Worm (Caenorhabditis elegans) whole organism, young adult: ENCODE results near the gene sek-3.
A peak's percentile ranks its signal among the peaks of the same experiment; 100 is the strongest.

Source experiments
- B0261.1 ChIP-seq: sonication (generic microtip); optimal IDR thresholded peaks from 2 replicates; lab custom pipeline; 2016; ENCODE audit warnings: mild to moderate bottlenecking, missing genetic modification characterization, moderate library complexity, missing compliant biosample characterization
- D2030.7 ChIP-seq: fragments of 200-800 bp; sonication (Bioruptor generic); IDR thresholded peaks from 2 replicates; pipeline ENCODE4 v1.3.6; 2022; ENCODE audit warnings: missing genetic modification reagents, missing genetic modification characterization, missing compliant biosample characterization
- F22D6.2 ChIP-seq: sonication (generic microtip); optimal IDR thresholded peaks from 2 replicates; lab custom pipeline; 2016; ENCODE audit warnings: mild to moderate bottlenecking, missing genetic modification characterization, missing compliant biosample characterization
- F57A8.1 ChIP-seq: fragments of 200-800 bp; sonication (Bioruptor generic); optimal IDR thresholded peaks from 2 replicates; lab custom pipeline; 2018; ENCODE audit warnings: mild to moderate bottlenecking, missing genetic modification characterization, moderate library complexity, missing compliant biosample characterization
- K11D2.4 ChIP-seq: fragments of 200-800 bp; sonication (Bioruptor generic); IDR thresholded peaks from 2 replicates; pipeline ENCODE4 v1.3.6; 2022; ENCODE audit warnings: missing genetic modification reagents, missing genetic modification characterization, missing compliant biosample characterization
- K12H6.12 ChIP-seq: fragments of 200-800 bp; sonication (Bioruptor generic); optimal IDR thresholded peaks from 2 replicates; lab custom pipeline; 2018; ENCODE audit warnings: mild to moderate bottlenecking, missing genetic modification characterization, missing compliant biosample characterization
- Y53F4B.3 ChIP-seq: fragments of 200-800 bp; sonication (Bioruptor generic); IDR thresholded peaks from 2 replicates; pipeline ENCODE4 v1.3.6; 2022; ENCODE audit warnings: missing genetic modification reagents, missing genetic modification characterization, missing compliant biosample characterization
- Y53G8AR.9 ChIP-seq: fragments of 200-800 bp; sonication (Bioruptor generic); conservative IDR thresholded peaks from 2 replicates; pipeline ENCODE4 v1.3.6; 2022; ENCODE audit warnings: missing genetic modification reagents, missing genetic modification characterization, missing compliant biosample characterization
- ZK185.1 ChIP-seq: sonication (generic microtip); optimal IDR thresholded peaks from 2 replicates; lab custom pipeline; 2016; ENCODE audit warnings: mild to moderate bottlenecking, missing genetic modification characterization, missing compliant biosample characterization; ENCODE audit not compliant: poor library complexity, severe bottlenecking
- ama-1 ChIP-seq, 3 experiments: fragments of 150-350 bp in 1 of 3; sonication (generic microtip) in 2 of 3; optimal IDR thresholded peaks; 2 replicates each; lab custom pipeline; 2014 to 2018; ENCODE audit warnings: missing biosample characterization in 2 of 3, missing genetic modification characterization in 2 of 3, missing genetic modification reagents in 2 of 3
- aptf-2 ChIP-seq: fragments of 200-800 bp; sonication (Bioruptor generic); conservative IDR thresholded peaks from 2 replicates; pipeline ENCODE4 v1.3.6; 2022; ENCODE audit warnings: missing genetic modification reagents, missing genetic modification characterization, missing compliant biosample characterization
- aptf-3 ChIP-seq: fragments of 200-800 bp; sonication (Bioruptor generic); IDR thresholded peaks from 2 replicates; pipeline ENCODE4 v1.3.6; 2022; ENCODE audit warnings: missing genetic modification characterization, missing compliant biosample characterization
- attf-5 ChIP-seq: fragments of 200-800 bp; sonication (Bioruptor generic); optimal IDR thresholded peaks from 2 replicates; lab custom pipeline; 2018; ENCODE audit warnings: mild to moderate bottlenecking, missing genetic modification characterization, missing compliant biosample characterization
- ceh-100 ChIP-seq: fragments of 200-800 bp; sonication (Bioruptor generic); IDR thresholded peaks from 2 replicates; pipeline ENCODE4 v1.3.6; 2022; ENCODE audit warnings: missing genetic modification reagents, missing genetic modification characterization, missing compliant biosample characterization
- ceh-58 ChIP-seq: fragments of 200-800 bp; sonication (Bioruptor generic); IDR thresholded peaks from 2 replicates; pipeline ENCODE4 v1.3.6; 2022; ENCODE audit warnings: missing genetic modification characterization, missing compliant biosample characterization
- die-1 ChIP-seq: sonication (generic microtip); optimal IDR thresholded peaks from 2 replicates; lab custom pipeline; 2016; ENCODE audit warnings: missing genotype, mild to moderate bottlenecking, missing genetic modification characterization, missing compliant biosample characterization
- egrh-3 ChIP-seq: fragments of 200-800 bp; sonication (Bioruptor generic); IDR thresholded peaks from 2 replicates; pipeline ENCODE4 v1.3.6; 2022; ENCODE audit warnings: missing genetic modification reagents, missing genetic modification characterization, missing compliant biosample characterization
- ekl-4 ChIP-seq: fragments of 200-800 bp; sonication (Bioruptor generic); IDR thresholded peaks from 2 replicates; pipeline ENCODE4 v1.3.6; 2022; ENCODE audit warnings: missing genetic modification reagents, missing genetic modification characterization, missing compliant biosample characterization
- fkh-3 ChIP-seq: sonication (generic microtip); optimal IDR thresholded peaks from 2 replicates; lab custom pipeline; 2016; ENCODE audit warnings: mild to moderate bottlenecking, missing genetic modification characterization, missing compliant biosample characterization
- gei-17 ChIP-seq: fragments of 200-800 bp; sonication (Bioruptor generic); optimal IDR thresholded peaks from 2 replicates; lab custom pipeline; 2018; ENCODE audit warnings: mild to moderate bottlenecking, missing genetic modification characterization, missing compliant biosample characterization
- hlh-26 ChIP-seq: fragments of 200-800 bp; sonication (Bioruptor generic); conservative IDR thresholded peaks from 2 replicates; pipeline ENCODE4 v1.3.6; 2022; ENCODE audit warnings: missing genetic modification reagents, missing genetic modification characterization, missing compliant biosample characterization
- lag-1 ChIP-seq: fragments of 200-800 bp; sonication (Bioruptor generic); IDR thresholded peaks from 2 replicates; pipeline ENCODE4 v1.3.6; 2022; ENCODE audit warnings: missing genetic modification reagents, missing genetic modification characterization, missing compliant biosample characterization
- let-607 ChIP-seq, 2 experiments: fragments of 200-800 bp in 1 of 2; sonication (Bioruptor generic) in 1 of 2; sonication (generic microtip) in 1 of 2; optimal IDR thresholded peaks; 2 replicates each; lab custom pipeline; 2016 to 2018; ENCODE audit warnings: mild to moderate bottlenecking in 2 of 2, missing compliant biosample characterization in 2 of 2, missing genetic modification characterization in 2 of 2, moderate library complexity in 2 of 2, missing genotype in 1 of 2
- lin-54 ChIP-seq: fragments of 200-800 bp; sonication (Bioruptor generic); optimal IDR thresholded peaks from 2 replicates; lab custom pipeline; 2018; ENCODE audit warnings: mild to moderate bottlenecking, missing genetic modification characterization, missing compliant biosample characterization
- lir-1 ChIP-seq: fragments of 200-800 bp; sonication (Bioruptor generic); conservative IDR thresholded peaks from 2 replicates; pipeline ENCODE4 v1.3.6; 2022; ENCODE audit warnings: missing genetic modification reagents, missing genetic modification characterization, missing compliant biosample characterization
- lsl-1 ChIP-seq: fragments of 200-800 bp; sonication (Bioruptor generic); optimal IDR thresholded peaks from 2 replicates; lab custom pipeline; 2018; ENCODE audit warnings: mild to moderate bottlenecking, missing genetic modification characterization, moderate library complexity, missing compliant biosample characterization
- madf-10 ChIP-seq: sonication (generic microtip); optimal IDR thresholded peaks from 2 replicates; lab custom pipeline; 2016; ENCODE audit warnings: mild to moderate bottlenecking, missing genetic modification characterization, missing compliant biosample characterization
- madf-3 ChIP-seq: fragments of 200-800 bp; sonication (Bioruptor generic); IDR thresholded peaks from 2 replicates; pipeline ENCODE4 v1.3.6; 2022; ENCODE audit warnings: missing genetic modification reagents, missing genetic modification characterization, missing compliant biosample characterization
- mel-28 ChIP-seq: sonication (generic microtip); optimal IDR thresholded peaks from 2 replicates; lab custom pipeline; 2016; ENCODE audit warnings: borderline replicate concordance, mild to moderate bottlenecking, missing genetic modification characterization, missing compliant biosample characterization
- nfyb-1 ChIP-seq: fragments of 200-800 bp; sonication (Bioruptor generic); IDR thresholded peaks from 2 replicates; pipeline ENCODE4 v1.3.6; 2022; ENCODE audit warnings: missing genetic modification reagents, missing genetic modification characterization, missing compliant biosample characterization
- nhr-80 ChIP-seq: sonication (generic microtip); optimal IDR thresholded peaks from 2 replicates; lab custom pipeline; 2016; ENCODE audit warnings: missing genetic modification characterization, missing compliant biosample characterization
- pbrm-1 ChIP-seq: fragments of 200-800 bp; sonication (Bioruptor generic); IDR thresholded peaks from 2 replicates; pipeline ENCODE4 v1.3.6; 2022; ENCODE audit warnings: missing genetic modification reagents, missing genetic modification characterization, missing compliant biosample characterization
- rcor-1 ChIP-seq: fragments of 200-800 bp; sonication (Bioruptor generic); IDR thresholded peaks from 2 replicates; pipeline ENCODE4 v1.3.6; 2022; ENCODE audit warnings: missing genetic modification reagents, missing genetic modification characterization, missing compliant biosample characterization
- rec-8 ChIP-seq, 2 experiments: sonication (generic microtip); optimal IDR thresholded peaks; 2 replicates each; lab custom pipeline; 2016; ENCODE audit warnings: mild to moderate bottlenecking in 2 of 2, missing genetic modification characterization in 2 of 2, missing genetic modification reagents in 2 of 2, missing genotype in 2 of 2, missing biosample characterization in 1 of 2, missing compliant biosample characterization in 1 of 2, moderate library complexity in 1 of 2
- sdz-38 ChIP-seq: sonication (generic microtip); optimal IDR thresholded peaks from 2 replicates; lab custom pipeline; 2016; ENCODE audit warnings: missing genotype, missing genetic modification characterization, missing compliant biosample characterization
- sea-2 ChIP-seq: fragments of 200-800 bp; sonication (Bioruptor generic); IDR thresholded peaks from 2 replicates; pipeline ENCODE4 v1.3.6; 2022; ENCODE audit warnings: missing genetic modification characterization, missing compliant biosample characterization
- snpc-1.1 ChIP-seq: sonication (generic microtip); optimal IDR thresholded peaks from 2 replicates; lab custom pipeline; 2017; ENCODE audit warnings: missing genetic modification characterization, mild to moderate bottlenecking, missing compliant biosample characterization, antibody characterized with exemption, moderate library complexity, missing genotype, missing genetic modification reagents; ENCODE audit not compliant: insufficient read depth
- snpc-1.3 ChIP-seq: sonication (generic microtip); optimal IDR thresholded peaks from 2 replicates; lab custom pipeline; 2017; ENCODE audit warnings: missing genetic modification characterization, mild to moderate bottlenecking, missing compliant biosample characterization, antibody characterized with exemption, moderate library complexity, missing genotype, missing genetic modification reagents; ENCODE audit not compliant: insufficient read depth
- snpc-4 ChIP-seq, 5 experiments: fragments of 150-350 bp in 1 of 5; sonication (generic microtip) in 4 of 5; optimal IDR thresholded peaks; 2 replicates each; lab custom pipeline; 2014 to 2018; ENCODE audit warnings: missing genetic modification characterization in 5 of 5, missing biosample characterization in 3 of 5, antibody characterized with exemption in 2 of 5, mild to moderate bottlenecking in 2 of 5, missing compliant biosample characterization in 2 of 5, missing genotype in 2 of 5, moderate library complexity in 2 of 5, missing genetic modification reagents in 1 of 5
- somi-1 ChIP-seq: fragments of 200-800 bp; sonication (Bioruptor generic); optimal IDR thresholded peaks from 2 replicates; lab custom pipeline; 2018; ENCODE audit warnings: mild to moderate bottlenecking, missing genetic modification characterization, missing compliant biosample characterization
- unc-62 ChIP-seq: fragments of 150-350 bp; optimal IDR thresholded peaks from 2 replicates; lab custom pipeline; 2014; ENCODE audit warnings: missing biosample characterization, missing genetic modification reagents, missing genetic modification characterization
- zim-3 ChIP-seq: sonication (generic microtip); optimal IDR thresholded peaks from 2 replicates; lab custom pipeline; 2017; ENCODE audit warnings: mild to moderate bottlenecking, missing genetic modification characterization, moderate library complexity, missing compliant biosample characterization
- ztf-18 ChIP-seq: sonication (generic microtip); optimal IDR thresholded peaks from 2 replicates; lab custom pipeline; 2016; ENCODE audit warnings: missing genotype, mild to moderate bottlenecking, missing genetic modification characterization, missing compliant biosample characterization
- ztf-22 ChIP-seq: fragments of 200-800 bp; sonication (Bioruptor generic); optimal IDR thresholded peaks from 2 replicates; lab custom pipeline; 2018; ENCODE audit warnings: mild to moderate bottlenecking, missing genetic modification characterization, moderate library complexity, missing compliant biosample characterization
- ztf-25 ChIP-seq: fragments of 200-800 bp; sonication (Bioruptor generic); IDR thresholded peaks from 2 replicates; pipeline ENCODE4 v1.3.6; 2022; ENCODE audit warnings: missing genetic modification reagents, missing genetic modification characterization, missing compliant biosample characterization
- ztf-28 ChIP-seq: fragments of 200-800 bp; sonication (Bioruptor generic); IDR thresholded peaks from 2 replicates; pipeline ENCODE4 v1.3.6; 2022; ENCODE audit warnings: missing genetic modification reagents, missing genetic modification characterization, missing compliant biosample characterization

Gene sek-3

DNA sequence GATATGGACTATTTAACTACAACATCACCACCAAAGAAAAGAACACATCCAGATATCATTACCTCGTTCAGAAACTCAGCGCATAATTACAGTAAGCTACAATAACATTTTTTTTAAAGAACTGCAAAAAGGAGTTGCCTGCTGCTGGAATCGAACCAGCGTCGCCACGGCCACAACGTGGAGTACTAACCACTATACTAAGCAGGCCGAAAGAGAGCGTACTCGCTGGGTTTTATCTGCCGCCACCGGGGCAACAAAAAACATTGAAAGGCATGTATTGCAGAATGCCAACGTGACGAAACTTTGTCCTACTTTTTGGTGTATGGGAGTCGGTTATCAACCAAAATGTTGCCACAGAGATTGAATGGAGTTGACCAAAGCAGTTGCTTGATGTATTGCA is 5.0 kb downstream of the sek-3 start:
- TF ChIP-seq F22D6.2 (tag; lab: Kevin White, UChicago) (no peak), snpc-4 (GFP tag; optimal IDR thresholded peaks at IDR 0.05; lab: Kevin White, UChicago) (peak; percentile 76), snpc-4 (tag; optimal IDR thresholded peaks at IDR 0.05; lab: Kevin White, UChicago) (peak in 1 of 4 experiments; percentile 71), die-1 (peak; percentile 84), Y53F4B.3 (GFP tag; lab: Robert Waterston, UW) (0 out of 2 replicates have a peak, but pooled peaks have one; percentile 39), nfyb-1 (peak; percentile 69), ztf-18 (tag; lab: Kevin White, UChicago) (peak; percentile 53), somi-1 (GFP tag; lab: Kevin White, UChicago) (peak; percentile 7), Y53G8AR.9 (GFP tag; lab: Robert Waterston, UW) (no peak; the same call in 1 of the 2 replicates), zim-3 (tag; lab: Kevin White, UChicago) (peak; percentile 57), ekl-4 (GFP tag; lab: Robert Waterston, UW) (peak; percentile 47; the same call in 1 of the 2 replicates), B0261.1 (peak; percentile 96), ztf-25 (GFP tag; lab: Robert Waterston, UW) (peak; percentile 82; the same call in 1 of the 2 replicates), ZK185.1 (tag; lab: Kevin White, UChicago) (peak; percentile 42), pbrm-1 (GFP tag; lab: Robert Waterston, UW) (peak; percentile 90), hlh-26 (GFP tag; lab: Robert Waterston, UW) (no peak), fkh-3 (tag; lab: Kevin White, UChicago) (peak; percentile 43), rcor-1 (GFP tag; lab: Robert Waterston, UW) (peak; percentile 44; the same call in 1 of the 2 replicates), ceh-58 (GFP tag; lab: Robert Waterston, UW) (no peak), aptf-2 (GFP tag; lab: Robert Waterston, UW) (peak; percentile 54; the same call in 1 of the 2 replicates), ztf-28 (GFP tag; lab: Robert Waterston, UW) (peak; percentile 91), egrh-3 (GFP tag; lab: Robert Waterston, UW) (peak; percentile 34; the same call in 1 of the 2 replicates), ceh-100 (GFP tag; lab: Robert Waterston, UW) (peak; percentile 37; the same call in 1 of the 2 replicates), sdz-38 (no peak), madf-3 (GFP tag; lab: Robert Waterston, UW) (no peak), F57A8.1 (peak; percentile 53), snpc-1.1 (tag; lab: Kevin White, UChicago) (peak; percentile 36), gei-17 (GFP tag; lab: Kevin White, UChicago) (peak; percentile 30), rec-8 (tag; optimal IDR thresholded peaks at IDR 0.05; lab: Kevin White, UChicago) (peak; percentile 41 to 67), let-607 (tag; optimal IDR thresholded peaks at IDR 0.05; lab: Kevin White, UChicago) (peak; percentile 32 to 37), lin-54 (GFP tag; lab: Kevin White, UChicago) (peak; percentile 22), ama-1 (optimal IDR thresholded peaks at IDR 0.05; lab: Kevin White, UChicago) (no peak), ama-1 (GFP tag; optimal IDR thresholded peaks at IDR 0.05; lab: Kevin White, UChicago) (peak in 1 of 2 experiments; percentile 52), madf-10 (tag; lab: Kevin White, UChicago) (peak; percentile 72), sea-2 (GFP tag; lab: Robert Waterston, UW) (no peak), lir-1 (GFP tag; lab: Robert Waterston, UW) (0 out of 2 replicates have a peak, but pooled peaks have one; percentile 43), lsl-1 (GFP tag; lab: Kevin White, UChicago) (peak; percentile 2), lag-1 (GFP tag; lab: Robert Waterston, UW) (no peak), attf-5 (GFP tag; lab: Kevin White, UChicago) (peak; percentile 56), snpc-1.3 (tag; lab: Kevin White, UChicago) (peak; percentile 70), K11D2.4 (GFP tag; lab: Robert Waterston, UW) (no peak), aptf-3 (GFP tag; lab: Robert Waterston, UW) (no peak; the same call in 1 of the 2 replicates), mel-28 (peak; percentile 35), D2030.7 (GFP tag; lab: Robert Waterston, UW) (peak; percentile 84), ztf-22 (GFP tag; lab: Kevin White, UChicago) (no peak), unc-62 (GFP tag; lab: Kevin White, UChicago) (no peak), nhr-80 (tag; lab: Kevin White, UChicago) (no peak), K12H6.12 (tag; lab: Kevin White, UChicago) (peak; percentile 62)
